Worm (Caenorhabditis elegans) whole organism, mixed stage, embryonic: Measurements from ENCODE around the gene F35F10.7.

Experiments used
- ces-1 ChIP-seq: fragments of 150-350 bp; optimal IDR thresholded peaks from 2 replicates; lab custom pipeline; 2014; ENCODE audit warnings: missing biosample characterization, missing genetic modification reagents, missing genetic modification characterization
- lsy-2 ChIP-seq: fragments of 150-350 bp; optimal IDR thresholded peaks from 2 replicates; lab custom pipeline; 2014; ENCODE audit warnings: missing biosample characterization, missing genetic modification characterization
- mab-5 ChIP-seq: fragments of 150-350 bp; optimal IDR thresholded peaks from 2 replicates; lab custom pipeline; 2014; ENCODE audit warnings: missing biosample characterization, missing genetic modification characterization
- pha-4 ChIP-seq: fragments of 150-350 bp; optimal IDR thresholded peaks from 2 replicates; lab custom pipeline; 2018; ENCODE audit warnings: missing biosample characterization, missing genetic modification reagents, missing genetic modification characterization
- ztf-11 ChIP-seq: fragments of 150-350 bp; optimal IDR thresholded peaks from 2 replicates; lab custom pipeline; 2014; ENCODE audit warnings: missing biosample characterization, missing genetic modification characterization

DNA sequence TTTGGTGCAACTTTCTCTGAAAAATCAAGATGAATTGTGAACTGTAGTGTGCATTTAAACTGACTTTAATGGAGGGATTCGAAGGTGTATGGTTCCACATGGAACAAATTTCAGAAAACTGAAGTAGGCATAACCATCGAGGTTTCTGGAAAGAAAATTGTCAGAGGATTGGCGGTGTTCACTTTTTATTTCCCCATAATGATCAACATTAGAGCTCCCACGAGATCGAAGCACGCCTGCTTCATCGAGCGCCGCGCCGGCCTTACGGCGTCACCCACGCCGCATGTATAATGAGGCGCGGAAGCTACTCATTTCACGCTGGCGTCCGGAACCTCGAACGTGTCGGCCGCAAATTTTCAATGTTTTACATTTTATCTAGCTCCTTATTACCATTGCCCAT, 904 bp upstream of the F35F10.7 start:
- TF ChIP-seq mab-5 (tag; lab: Kevin White, UChicago) (no peak), ces-1 (GFP tag; lab: Kevin White, UChicago) (no peak), pha-4 (tag; lab: Kevin White, UChicago) (no peak), lsy-2 (no peak), ztf-11 (tag; lab: Kevin White, UChicago) (no peak)
